Fruit fly (Drosophila melanogaster) whole organism, embryonic: ENCODE results near the gene CG2493.

Source experiments
- Aef1 ChIP-seq: fragments of 200-800 bp; sonication (Bioruptor generic); IDR thresholded peaks from 3 replicates; pipeline ENCODE4 v1.3.6; 2022; ENCODE audit warnings: missing biosample characterization, missing genetic modification characterization
- CG11695 ChIP-seq: fragments of 200-800 bp; sonication (Bioruptor generic); IDR thresholded peaks from 3 replicates; pipeline ENCODE4 v1.3.6; 2022; ENCODE audit warnings: missing biosample characterization, missing genetic modification characterization
- CG11696 ChIP-seq: fragments of 200-800 bp; sonication (Bioruptor generic); IDR thresholded peaks from 2 replicates; pipeline ENCODE4 v1.3.6; 2022; ENCODE audit warnings: missing biosample characterization, missing genetic modification characterization
- CG12299 ChIP-seq: fragments of 200-800 bp; sonication (Bioruptor generic); optimal IDR thresholded peaks from 2 replicates; lab custom pipeline; 2018; ENCODE audit warnings: missing biosample characterization, mild to moderate bottlenecking, missing genetic modification characterization
- CG1233 ChIP-seq: fragments of 200-800 bp; sonication (Bioruptor generic); optimal IDR thresholded peaks from 4 replicates; lab custom pipeline; 2018; ENCODE audit warnings: missing biosample characterization, mild to moderate bottlenecking, missing genetic modification characterization
- CG13296 ChIP-seq: fragments of 200-800 bp; sonication (Bioruptor generic); optimal IDR thresholded peaks from 3 replicates; lab custom pipeline; 2018; ENCODE audit warnings: missing biosample characterization, mild to moderate bottlenecking, missing genetic modification characterization
- CG14667 ChIP-seq: fragments of 200-800 bp; sonication (Bioruptor generic); IDR thresholded peaks from 2 replicates; pipeline ENCODE4 v1.3.6; 2022; ENCODE audit warnings: missing biosample characterization, missing genetic modification characterization
- CG17385 ChIP-seq: fragments of 200-800 bp; sonication (Bioruptor generic); optimal IDR thresholded peaks from 3 replicates; lab custom pipeline; 2018; ENCODE audit warnings: missing biosample characterization, mild to moderate bottlenecking, missing genetic modification characterization
- CG17568 ChIP-seq: fragments of 200-800 bp; sonication (Bioruptor generic); optimal IDR thresholded peaks from 2 replicates; lab custom pipeline; 2018; ENCODE audit warnings: missing biosample characterization, mild to moderate bottlenecking, missing genetic modification characterization, moderate library complexity
- CG2712 ChIP-seq: fragments of 200-800 bp; optimal IDR thresholded peaks from 3 replicates; lab custom pipeline; 2019; ENCODE audit warnings: missing biosample characterization, mild to moderate bottlenecking, missing genetic modification characterization, moderate library complexity
- CG30431 ChIP-seq: fragments of 200-800 bp; sonication (Bioruptor generic); optimal IDR thresholded peaks from 2 replicates; lab custom pipeline; 2017; ENCODE audit warnings: missing biosample characterization, missing genetic modification characterization
- CG34224 ChIP-seq: fragments of 200-800 bp; sonication (Bioruptor generic); IDR thresholded peaks from 3 replicates; pipeline ENCODE4 v1.3.6; 2022; ENCODE audit warnings: missing biosample characterization, missing genetic modification characterization; ENCODE audit not compliant: partially characterized antibody
- CG4360 ChIP-seq: fragments of 200-800 bp; sonication (Bioruptor generic); IDR thresholded peaks from 2 replicates; pipeline ENCODE4 v1.3.6; 2022; ENCODE audit warnings: missing biosample characterization, missing genetic modification characterization
- CG6689 ChIP-seq: fragments of 200-800 bp; sonication (Bioruptor generic); IDR thresholded peaks from 2 replicates; pipeline ENCODE4 v1.3.6; 2022; ENCODE audit warnings: missing biosample characterization, missing genetic modification characterization
- CG7839 ChIP-seq: fragments of 200-800 bp; sonication (Bioruptor generic); optimal IDR thresholded peaks from 3 replicates; lab custom pipeline; 2018; ENCODE audit warnings: missing biosample characterization, mild to moderate bottlenecking, missing genetic modification characterization, moderate library complexity
- CG8388 ChIP-seq: fragments of 200-800 bp; sonication (Bioruptor generic); optimal IDR thresholded peaks from 2 replicates; lab custom pipeline; 2019; ENCODE audit warnings: missing biosample characterization, mild to moderate bottlenecking, missing genetic modification characterization, moderate library complexity
- CG8765 ChIP-seq: fragments of 200-800 bp; sonication (Bioruptor generic); IDR thresholded peaks from 2 replicates; pipeline ENCODE4 v1.3.6; 2022; ENCODE audit warnings: missing biosample characterization, missing genetic modification characterization
- CG9727 ChIP-seq: fragments of 200-800 bp; sonication (Bioruptor generic); optimal IDR thresholded peaks from 3 replicates; lab custom pipeline; 2017; ENCODE audit warnings: missing biosample characterization, mild to moderate bottlenecking, missing genetic modification characterization
- CG9797 ChIP-seq: fragments of 200-800 bp; sonication (Bioruptor generic); optimal IDR thresholded peaks from 3 replicates; lab custom pipeline; 2018; ENCODE audit warnings: missing biosample characterization, mild to moderate bottlenecking, missing genetic modification characterization
- CTCF ChIP-seq: fragments of 200-800 bp; sonication (Bioruptor generic); optimal IDR thresholded peaks from 2 replicates; lab custom pipeline; 2017; ENCODE audit warnings: missing biosample characterization, mild to moderate bottlenecking, missing genetic modification characterization, moderate library complexity
- Chrac-16 ChIP-seq: fragments of 200-800 bp; sonication (Bioruptor generic); optimal IDR thresholded peaks from 3 replicates; lab custom pipeline; 2016; ENCODE audit warnings: missing biosample characterization, missing genetic modification characterization
- D19A ChIP-seq: fragments of 200-800 bp; optimal IDR thresholded peaks from 3 replicates; lab custom pipeline; 2019; ENCODE audit warnings: missing biosample characterization, mild to moderate bottlenecking, missing genetic modification characterization, moderate library complexity
- Dek ChIP-seq: fragments of 200-800 bp; sonication (Bioruptor generic); optimal IDR thresholded peaks from 3 replicates; lab custom pipeline; 2019; ENCODE audit warnings: missing biosample characterization, mild to moderate bottlenecking, missing genetic modification characterization, moderate library complexity
- Dip3 ChIP-seq: fragments of 200-800 bp; sonication (Bioruptor generic); optimal IDR thresholded peaks from 3 replicates; lab custom pipeline; 2016; ENCODE audit warnings: missing biosample characterization, missing genetic modification characterization
- Doc2 ChIP-seq: fragments of 200-800 bp; sonication (Bioruptor generic); IDR thresholded peaks from 2 replicates; pipeline ENCODE4 v1.3.6; 2022; ENCODE audit warnings: missing biosample characterization, missing genetic modification characterization
- Gug ChIP-seq: fragments of 200-800 bp; sonication (Bioruptor generic); IDR thresholded peaks from 4 replicates; pipeline ENCODE4 v1.3.6; 2022; ENCODE audit warnings: missing biosample characterization, missing genetic modification characterization
- HLH54F ChIP-seq: fragments of 200-800 bp; sonication (Bioruptor generic); optimal IDR thresholded peaks from 3 replicates; lab custom pipeline; 2016; ENCODE audit warnings: missing biosample characterization, missing genetic modification characterization
- Max ChIP-seq: fragments of 200-800 bp; sonication (Bioruptor generic); optimal IDR thresholded peaks from 2 replicates; lab custom pipeline; 2016; ENCODE audit warnings: missing biosample characterization, mild to moderate bottlenecking, missing genetic modification characterization
- NFAT ChIP-seq: fragments of 200-800 bp; sonication (Bioruptor generic); IDR thresholded peaks from 2 replicates; pipeline ENCODE4 v1.3.6; 2022; ENCODE audit warnings: missing biosample characterization, missing genetic modification characterization
- ac ChIP-seq: fragments of 200-800 bp; sonication (Bioruptor generic); optimal IDR thresholded peaks from 3 replicates; lab custom pipeline; 2017; ENCODE audit warnings: missing biosample characterization, mild to moderate bottlenecking, missing genetic modification characterization
- ara ChIP-seq: fragments of 200-800 bp; sonication (Bioruptor generic); IDR thresholded peaks from 2 replicates; pipeline ENCODE4 v1.3.6; 2022; ENCODE audit warnings: missing biosample characterization, missing genetic modification characterization
- ase ChIP-seq: fragments of 200-800 bp; sonication (Bioruptor generic); IDR thresholded peaks from 3 replicates; pipeline ENCODE4 v1.3.6; 2022; ENCODE audit warnings: missing biosample characterization, missing genetic modification characterization
- az2 ChIP-seq: fragments of 200-800 bp; sonication (Bioruptor generic); optimal IDR thresholded peaks from 3 replicates; lab custom pipeline; 2016; ENCODE audit warnings: missing biosample characterization, missing genetic modification characterization
- bcd ChIP-seq: fragments of 200-800 bp; sonication (Bioruptor generic); optimal IDR thresholded peaks from 2 replicates; lab custom pipeline; 2017; ENCODE audit warnings: missing biosample characterization, mild to moderate bottlenecking, missing genetic modification characterization
- br ChIP-seq: fragments of >200 bp; optimal IDR thresholded peaks from 2 replicates; lab custom pipeline; 2017
- cas ChIP-seq: fragments of 200-800 bp; sonication (Bioruptor generic); IDR thresholded peaks from 2 replicates; pipeline ENCODE4 v1.3.6; 2022; ENCODE audit warnings: missing biosample characterization, missing genetic modification characterization
- cg ChIP-seq: fragments of 200-800 bp; sonication (Bioruptor generic); optimal IDR thresholded peaks from 3 replicates; lab custom pipeline; 2019; ENCODE audit warnings: missing biosample characterization, mild to moderate bottlenecking, missing genetic modification characterization, moderate library complexity
- chn ChIP-seq: fragments of 200-800 bp; sonication (Bioruptor generic); optimal IDR thresholded peaks from 2 replicates; lab custom pipeline; 2016; ENCODE audit warnings: missing biosample characterization, missing genetic modification characterization
- dati ChIP-seq: fragments of 200-800 bp; sonication (Bioruptor generic); IDR thresholded peaks from 2 replicates; pipeline ENCODE4 v1.3.6; 2022; ENCODE audit warnings: missing biosample characterization, missing genetic modification characterization
- dpn ChIP-seq, 2 experiments: fragments of 200-800 bp; sonication (Bioruptor generic); optimal IDR thresholded peaks; 3 replicates each; lab custom pipeline; 2016; ENCODE audit warnings: missing biosample characterization in 2 of 2, missing genetic modification characterization in 2 of 2
- ems ChIP-seq: fragments of 200-800 bp; sonication (Bioruptor generic); optimal IDR thresholded peaks from 3 replicates; lab custom pipeline; 2016; ENCODE audit warnings: missing biosample characterization, missing genetic modification characterization
- esg ChIP-seq: fragments of 200-800 bp; sonication (Bioruptor generic); conservative IDR thresholded peaks from 2 replicates; pipeline ENCODE4 v1.3.6; 2022; ENCODE audit warnings: missing biosample characterization, missing genetic modification characterization
- gem ChIP-seq: fragments of 200-800 bp; sonication (Bioruptor generic); optimal IDR thresholded peaks from 2 replicates; lab custom pipeline; 2019; ENCODE audit warnings: missing biosample characterization, mild to moderate bottlenecking, missing genetic modification characterization, moderate library complexity
- grau ChIP-seq: fragments of 200-800 bp; optimal IDR thresholded peaks from 3 replicates; lab custom pipeline; 2019; ENCODE audit warnings: missing biosample characterization, mild to moderate bottlenecking, missing genetic modification characterization, moderate library complexity
- klu ChIP-seq: fragments of 200-800 bp; sonication (Bioruptor generic); IDR thresholded peaks from 2 replicates; pipeline ENCODE4 v1.3.6; 2022; ENCODE audit warnings: missing biosample characterization, missing genetic modification characterization
- luna ChIP-seq: fragments of 200-800 bp; sonication (Bioruptor generic); optimal IDR thresholded peaks from 2 replicates; lab custom pipeline; 2016; ENCODE audit warnings: missing biosample characterization, missing genetic modification characterization
- psq ChIP-seq: fragments of 200-800 bp; sonication (Bioruptor generic); optimal IDR thresholded peaks from 2 replicates; lab custom pipeline; 2017; ENCODE audit warnings: missing biosample characterization, missing genetic modification characterization
- sd ChIP-seq: fragments of 200-800 bp; sonication (Bioruptor generic); optimal IDR thresholded peaks from 3 replicates; lab custom pipeline; 2018; ENCODE audit warnings: missing biosample characterization, mild to moderate bottlenecking, missing genetic modification characterization, moderate library complexity
- sna ChIP-seq: fragments of 200-800 bp; sonication (Bioruptor generic); IDR thresholded peaks from 2 replicates; pipeline ENCODE4 v1.3.6; 2022; ENCODE audit warnings: missing biosample characterization, missing genetic modification characterization; ENCODE audit not compliant: partially characterized antibody
- sqz ChIP-seq: fragments of 200-800 bp; sonication (Bioruptor generic); optimal IDR thresholded peaks from 3 replicates; lab custom pipeline; 2018; ENCODE audit warnings: missing biosample characterization, mild to moderate bottlenecking, missing genetic modification characterization
- stc ChIP-seq: fragments of 200-800 bp; sonication (Bioruptor generic); IDR thresholded peaks from 2 replicates; pipeline ENCODE4 v1.3.6; 2022; ENCODE audit warnings: missing biosample characterization, missing genetic modification characterization
- sug ChIP-seq: fragments of 200-800 bp; optimal IDR thresholded peaks from 2 replicates; lab custom pipeline; 2019; ENCODE audit warnings: missing biosample characterization, mild to moderate bottlenecking, missing genetic modification characterization, moderate library complexity
- tx ChIP-seq: fragments of 200-800 bp; sonication (Bioruptor generic); optimal IDR thresholded peaks from 2 replicates; lab custom pipeline; 2016; ENCODE audit warnings: missing biosample characterization, missing genetic modification characterization

Gene CG2493

DNA sequence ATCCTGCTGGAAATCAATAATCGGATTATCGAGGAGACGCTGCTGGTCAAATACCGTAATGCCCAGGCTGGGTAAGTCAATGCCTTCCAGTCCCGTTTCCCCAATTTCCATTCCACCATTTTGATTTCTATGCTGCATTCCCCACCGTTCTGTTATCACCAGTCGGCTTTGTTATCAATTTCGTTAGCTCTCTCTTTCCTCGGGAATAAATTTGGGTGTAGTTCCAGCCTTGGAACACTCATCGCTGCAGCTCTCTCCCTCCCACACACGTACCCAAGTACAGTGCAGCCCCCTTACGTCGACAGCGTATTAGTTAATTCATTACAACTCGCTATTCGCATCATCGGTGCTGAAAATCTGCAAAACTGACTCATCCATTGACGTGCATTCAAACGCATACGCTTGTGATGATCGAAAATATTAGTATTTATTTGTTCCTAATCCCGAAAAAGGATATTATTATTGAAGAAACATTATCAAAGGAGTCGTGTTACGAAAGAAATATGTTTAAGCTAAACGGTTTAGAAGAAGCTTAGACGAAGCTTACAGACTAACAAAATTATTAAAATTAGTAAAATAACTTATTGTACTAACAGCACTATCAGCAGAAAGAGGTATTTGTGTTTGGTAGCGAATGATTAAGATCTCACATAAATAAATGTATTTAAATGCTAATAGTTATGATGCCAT is 45.5 kb downstream of the CG2493 start (continued):
- no peak for TF ChIP-seq ac
- TF ChIP-seq dati (GFP tag; lab: Robert Waterston, UW) = no peak
- peak; percentile 5 for TF ChIP-seq psq (GFP tag; lab: Kevin White, UChicago)
- TF ChIP-seq CG7839 = no peak
- TF ChIP-seq stc (GFP tag; lab: Robert Waterston, UW) = no peak
- TF ChIP-seq tx = no peak
- TF ChIP-seq ase (GFP tag; lab: Robert Waterston, UW) = no peak
- no peak for TF ChIP-seq esg (GFP tag; lab: Robert Waterston, UW)
- no peak for TF ChIP-seq Max (GFP tag; lab: Kevin White, UChicago)
- no peak for TF ChIP-seq D19A
- no peak for TF ChIP-seq CG13296
- TF ChIP-seq Doc2 = no peak
- no peak for TF ChIP-seq cg
- TF ChIP-seq dpn (GFP tag; optimal IDR thresholded peaks at IDR 0.05; lab: Kevin White, UChicago) = no peak
- no peak for TF ChIP-seq sna (GFP tag; lab: Robert Waterston, UW)
- peak; percentile 16 for TF ChIP-seq HLH54F (GFP tag; lab: Kevin White, UChicago)
- TF ChIP-seq CG8388 (GFP tag; lab: Kevin White, UChicago) = no peak
- TF ChIP-seq grau = peak; percentile 95
- TF ChIP-seq gem (tag; lab: Kevin White, UChicago) = no peak
- no peak for TF ChIP-seq CG17568
- 0 out of 2 replicates have a peak, but pooled peaks have one; percentile 23 for TF ChIP-seq NFAT (GFP tag; lab: Robert Waterston, UW)
- peak; percentile 25; the same call in 1 of the 2 replicates for TF ChIP-seq CG6689 (GFP tag; lab: Robert Waterston, UW)
- no peak for TF ChIP-seq Dip3
- TF ChIP-seq CG4360 = no peak
- no peak for TF ChIP-seq CG2712 (tag; lab: Kevin White, UChicago)
- peak; percentile 7 for TF ChIP-seq CG1233
- TF ChIP-seq cas (GFP tag; lab: Robert Waterston, UW) = no peak
- no peak for TF ChIP-seq CG9797
- no peak for TF ChIP-seq ara (GFP tag; lab: Robert Waterston, UW)
- TF ChIP-seq CG14667 (GFP tag; lab: Robert Waterston, UW) = no peak
- no peak for TF ChIP-seq CG11695 (GFP tag; lab: Robert Waterston, UW)
- TF ChIP-seq CG9727 (GFP tag; lab: Kevin White, UChicago) = no peak
- TF ChIP-seq sqz (GFP tag; lab: Kevin White, UChicago) = no peak
- TF ChIP-seq CG8765 (GFP tag; lab: Robert Waterston, UW) = no peak
- TF ChIP-seq Gug (GFP tag; lab: Robert Waterston, UW) = no peak
- no peak for TF ChIP-seq sd (tag; lab: Kevin White, UChicago)
- TF ChIP-seq luna (GFP tag; lab: Kevin White, UChicago) = no peak
- no peak for TF ChIP-seq CTCF
- TF ChIP-seq CG12299 (tag; lab: Kevin White, UChicago) = peak; percentile 9
- TF ChIP-seq Dek (tag; lab: Kevin White, UChicago) = peak; percentile 32
- TF ChIP-seq br (lab: Kevin White, UChicago) = no peak
- peak; percentile 86 for TF ChIP-seq sug (tag; lab: Kevin White, UChicago)
- no peak for TF ChIP-seq Aef1 (GFP tag; lab: Robert Waterston, UW)
- TF ChIP-seq CG30431 (GFP tag; lab: Kevin White, UChicago) = no peak
- TF ChIP-seq ems = no peak
- no peak for TF ChIP-seq bcd (GFP tag; lab: Kevin White, UChicago)
- no peak for TF ChIP-seq klu (GFP tag; lab: Robert Waterston, UW)
- TF ChIP-seq Chrac-16 (GFP tag; lab: Kevin White, UChicago) = no peak
- TF ChIP-seq CG11696 (GFP tag; lab: Robert Waterston, UW) = no peak
- no peak for TF ChIP-seq chn
- TF ChIP-seq CG34224 (GFP tag; lab: Robert Waterston, UW) = no peak
- peak; percentile 13 for TF ChIP-seq az2 (GFP tag; lab: Kevin White, UChicago)
- TF ChIP-seq CG17385 = peak; percentile 68
